Worm (Caenorhabditis elegans): ENCODE measurements around the gene F47F2.3.

- TF ChIP-seq nhr-11 (tag; optimal IDR thresholded peaks at IDR 0.05) (no peak), nhr-77 (tag; optimal IDR thresholded peaks at IDR 0.05) (no peak), lin-13 (GFP tag; optimal IDR thresholded peaks at IDR 0.05) (no peak), egl-27 (tag; optimal IDR thresholded peaks at IDR 0.05) (no peak), unc-62 (GFP tag; optimal IDR thresholded peaks at IDR 0.05) (no peak), ama-1 (optimal IDR thresholded peaks at IDR 0.05) (no peak), ZK546.5 (tag; optimal IDR thresholded peaks at IDR 0.05) (no peak), lsy-2 (tag; optimal IDR thresholded peaks at IDR 0.05) (no peak), elt-3 (tag; optimal IDR thresholded peaks at IDR 0.05) (no peak), ztf-11 (tag; optimal IDR thresholded peaks at IDR 0.05) (no peak), nhr-237 (tag; optimal IDR thresholded peaks at IDR 0.05) (no peak), snpc-4 (tag; optimal IDR thresholded peaks at IDR 0.05) (no peak), nhr-23 (tag; optimal IDR thresholded peaks at IDR 0.05) (no peak)
Measured at ce11 chrX:3938950-3939349, 43.5 kb upstream of the F47F2.3 start, which contains the start of gene T19D2.3.

All from whole organism, L2 larva.